Worm (Caenorhabditis elegans): ENCODE data around the gene gpx-6.

ce11 chrIV:8199274-8199673 lies 22.7 kb upstream of the gpx-6 start:
- TF ChIP-seq sea-1 (GFP tag; conservative IDR thresholded peaks at IDR 0.05): no peak
- no peak for TF ChIP-seq hmbx-1 (tag; optimal IDR thresholded peaks at IDR 0.05)
- no peak for TF ChIP-seq ama-1 (optimal IDR thresholded peaks at IDR 0.05)
- TF ChIP-seq hmg-4 (GFP tag; optimal IDR thresholded peaks at IDR 0.05): no peak
- no peak for TF ChIP-seq tra-4 (tag; optimal IDR thresholded peaks at IDR 0.05)
- no peak for TF ChIP-seq scrt-1 (GFP tag; IDR thresholded peaks at IDR 0.05)
- no peak for TF ChIP-seq ceh-36 (tag; optimal IDR thresholded peaks at IDR 0.05)
- TF ChIP-seq flt-1 (GFP tag; IDR thresholded peaks at IDR 0.05): no peak
